Fruit fly (Drosophila melanogaster) whole organism, embryonic: ENCODE measurements around the gene CG13313.

Source experiments
- Blimp-1 ChIP-seq: fragments of 200-800 bp; sonication (Bioruptor generic); optimal IDR thresholded peaks from 3 replicates; lab custom pipeline; 2018; ENCODE audit warnings: missing biosample characterization, missing genetic modification characterization, mild to moderate bottlenecking, moderate library complexity, missing genetic modification reagents
- CG10543 ChIP-seq: fragments of 200-800 bp; sonication (Bioruptor generic); optimal IDR thresholded peaks from 3 replicates; lab custom pipeline; 2017; ENCODE audit warnings: missing biosample characterization, mild to moderate bottlenecking, missing genetic modification characterization, moderate library complexity
- CG12219 ChIP-seq: fragments of 200-800 bp; sonication (Bioruptor generic); optimal IDR thresholded peaks from 3 replicates; lab custom pipeline; 2018; ENCODE audit warnings: missing biosample characterization, mild to moderate bottlenecking, missing genetic modification characterization
- CG14860 ChIP-seq: fragments of 200-800 bp; sonication (Bioruptor generic); IDR thresholded peaks from 3 replicates; pipeline ENCODE4 v1.3.6; 2022; ENCODE audit warnings: missing biosample characterization, missing genetic modification characterization; ENCODE audit not compliant: partially characterized antibody
- CG1529 ChIP-seq: fragments of 200-800 bp; sonication (Bioruptor generic); optimal IDR thresholded peaks from 3 replicates; lab custom pipeline; 2018; ENCODE audit warnings: missing biosample characterization, missing genetic modification characterization
- CG15514 ChIP-seq: fragments of 200-800 bp; sonication (Bioruptor generic); optimal IDR thresholded peaks from 3 replicates; lab custom pipeline; 2017; ENCODE audit warnings: missing biosample characterization, missing genetic modification characterization, mild to moderate bottlenecking, moderate library complexity, missing genetic modification reagents
- CG15696 ChIP-seq: fragments of 200-800 bp; sonication (Bioruptor generic); optimal IDR thresholded peaks from 2 replicates; lab custom pipeline; 2019; ENCODE audit warnings: missing biosample characterization, mild to moderate bottlenecking, missing genetic modification characterization, moderate library complexity
- CG1647 ChIP-seq: fragments of 200-800 bp; sonication (Bioruptor generic); optimal IDR thresholded peaks from 3 replicates; lab custom pipeline; 2016; ENCODE audit warnings: missing biosample characterization, missing genetic modification characterization
- CG2712 ChIP-seq: fragments of 200-800 bp; optimal IDR thresholded peaks from 3 replicates; lab custom pipeline; 2019; ENCODE audit warnings: missing biosample characterization, mild to moderate bottlenecking, missing genetic modification characterization, moderate library complexity
- CG30431 ChIP-seq: fragments of 200-800 bp; sonication (Bioruptor generic); optimal IDR thresholded peaks from 2 replicates; lab custom pipeline; 2017; ENCODE audit warnings: missing biosample characterization, missing genetic modification characterization
- CG3163 ChIP-seq: fragments of 200-800 bp; sonication (Bioruptor generic); optimal IDR thresholded peaks from 3 replicates; lab custom pipeline; 2016; ENCODE audit warnings: missing biosample characterization, missing genetic modification characterization
- CG4404 ChIP-seq: fragments of 200-800 bp; sonication (Bioruptor generic); IDR thresholded peaks from 2 replicates; pipeline ENCODE4 v1.3.6; 2022; ENCODE audit warnings: missing biosample characterization, missing genetic modification characterization
- CG9215 ChIP-seq: fragments of 200-800 bp; sonication (Bioruptor generic); IDR thresholded peaks from 2 replicates; pipeline ENCODE4 v1.3.6; 2022; ENCODE audit warnings: missing biosample characterization, missing genetic modification characterization
- Doc2 ChIP-seq: fragments of 200-800 bp; sonication (Bioruptor generic); IDR thresholded peaks from 2 replicates; pipeline ENCODE4 v1.3.6; 2022; ENCODE audit warnings: missing biosample characterization, missing genetic modification characterization
- Drgx ChIP-seq: fragments of 200-800 bp; sonication (Bioruptor generic); IDR thresholded peaks from 2 replicates; pipeline ENCODE4 v1.3.6; 2022; ENCODE audit warnings: missing biosample characterization, missing genetic modification characterization
- Elba2 ChIP-seq: fragments of 200-800 bp; sonication (Bioruptor generic); optimal IDR thresholded peaks from 3 replicates; lab custom pipeline; 2016; ENCODE audit warnings: missing biosample characterization, missing genetic modification characterization
- Fer3 ChIP-seq: fragments of 200-800 bp; sonication (Bioruptor generic); optimal IDR thresholded peaks from 2 replicates; lab custom pipeline; 2018; ENCODE audit warnings: missing biosample characterization, mild to moderate bottlenecking, missing genetic modification characterization, moderate library complexity
- Gug ChIP-seq: fragments of 200-800 bp; sonication (Bioruptor generic); IDR thresholded peaks from 4 replicates; pipeline ENCODE4 v1.3.6; 2022; ENCODE audit warnings: missing biosample characterization, missing genetic modification characterization
- H15 ChIP-seq: fragments of 200-800 bp; sonication (Bioruptor generic); IDR thresholded peaks from 3 replicates; pipeline ENCODE4 v1.3.6; 2022; ENCODE audit warnings: missing biosample characterization, missing genetic modification characterization
- HmgZ ChIP-seq: fragments of 200-800 bp; sonication (Bioruptor generic); optimal IDR thresholded peaks from 2 replicates; lab custom pipeline; 2018; ENCODE audit warnings: missing biosample characterization, mild to moderate bottlenecking, missing genetic modification characterization
- Med ChIP-seq: fragments of 200-800 bp; sonication (Bioruptor generic); peaks from one replicate; lab custom pipeline; 2016; ENCODE audit warnings: missing biosample characterization, missing genetic modification characterization, mild to moderate bottlenecking, inconsistent platforms, moderate library complexity
- Oaz ChIP-seq: fragments of 200-800 bp; sonication (Bioruptor generic); IDR thresholded peaks from 2 replicates; pipeline ENCODE4 v1.3.6; 2022; ENCODE audit warnings: missing biosample characterization, missing genetic modification characterization
- Oli ChIP-seq: fragments of 200-800 bp; sonication (Bioruptor generic); optimal IDR thresholded peaks from 2 replicates; lab custom pipeline; 2018; ENCODE audit warnings: missing biosample characterization, mild to moderate bottlenecking, missing genetic modification characterization, moderate library complexity
- Xbp1 ChIP-seq: fragments of 200-800 bp; sonication (Bioruptor generic); optimal IDR thresholded peaks from 3 replicates; lab custom pipeline; 2016; ENCODE audit warnings: missing biosample characterization, mild to moderate bottlenecking, missing genetic modification characterization
- Xrp1 ChIP-seq: fragments of 200-800 bp; sonication (Bioruptor generic); IDR thresholded peaks from 2 replicates; pipeline ENCODE4 v1.3.6; 2022; ENCODE audit warnings: missing biosample characterization, missing genetic modification characterization
- abd-A ChIP-seq: fragments of 200-800 bp; sonication (Bioruptor generic); optimal IDR thresholded peaks from 3 replicates; lab custom pipeline; 2019; ENCODE audit warnings: missing biosample characterization, mild to moderate bottlenecking, missing genetic modification characterization, moderate library complexity
- bsh ChIP-seq, 2 experiments: fragments of 200-800 bp; sonication (Bioruptor generic); optimal IDR thresholded peaks; 2 replicates each; lab custom pipeline; 2017 to 2018; ENCODE audit warnings: mild to moderate bottlenecking in 2 of 2, missing biosample characterization in 2 of 2, missing genetic modification characterization in 2 of 2, moderate library complexity in 1 of 2
- chm ChIP-seq: fragments of 200-800 bp; sonication (Bioruptor generic); IDR thresholded peaks from 2 replicates; pipeline ENCODE4 v1.3.6; 2022; ENCODE audit warnings: missing biosample characterization, missing genetic modification characterization
- ci ChIP-seq: fragments of 200-800 bp; sonication (Bioruptor generic); IDR thresholded peaks from 3 replicates; pipeline ENCODE4 v1.3.6; 2022; ENCODE audit warnings: missing biosample characterization, missing genetic modification characterization
- corto ChIP-seq: fragments of 200-800 bp; sonication (Bioruptor generic); optimal IDR thresholded peaks from 2 replicates; lab custom pipeline; 2016; ENCODE audit warnings: missing biosample characterization, mild to moderate bottlenecking, missing genetic modification characterization, moderate library complexity
- crol ChIP-seq: fragments of 200-800 bp; sonication (Bioruptor generic); IDR thresholded peaks from 2 replicates; pipeline ENCODE4 v1.3.6; 2022; ENCODE audit warnings: missing biosample characterization, missing genetic modification characterization
- crp ChIP-seq, 2 experiments: fragments of 200-800 bp; sonication (Bioruptor generic); optimal IDR thresholded peaks; 2 replicates in 1 of 2; 3 replicates in 1 of 2; lab custom pipeline; 2017; ENCODE audit warnings: missing biosample characterization in 2 of 2, missing genetic modification characterization in 2 of 2, mild to moderate bottlenecking in 1 of 2, moderate library complexity in 1 of 2
- dimm ChIP-seq: fragments of 200-800 bp; sonication (Bioruptor generic); IDR thresholded peaks from 2 replicates; pipeline ENCODE4 v1.3.6; 2022; ENCODE audit warnings: missing biosample characterization, missing genetic modification characterization
- dmrt11E ChIP-seq: fragments of 200-800 bp; sonication (Bioruptor generic); optimal IDR thresholded peaks from 3 replicates; lab custom pipeline; 2018; ENCODE audit warnings: missing biosample characterization, mild to moderate bottlenecking, missing genetic modification characterization, moderate library complexity
- ewg ChIP-seq: fragments of 200-800 bp; sonication (Bioruptor generic); optimal IDR thresholded peaks from 3 replicates; lab custom pipeline; 2017; ENCODE audit warnings: mild to moderate bottlenecking, missing biosample characterization, missing genetic modification reagents, missing genetic modification characterization
- gce ChIP-seq: fragments of 200-800 bp; sonication (Bioruptor generic); IDR thresholded peaks from 3 replicates; pipeline ENCODE4 v1.3.6; 2022; ENCODE audit warnings: missing biosample characterization, missing genetic modification characterization
- gcm ChIP-seq: fragments of 200-800 bp; sonication (Bioruptor generic); optimal IDR thresholded peaks from 2 replicates; lab custom pipeline; 2019; ENCODE audit warnings: missing biosample characterization, mild to moderate bottlenecking, missing genetic modification characterization, moderate library complexity
- grn ChIP-seq: fragments of 200-800 bp; sonication (Bioruptor generic); optimal IDR thresholded peaks from 3 replicates; lab custom pipeline; 2017; ENCODE audit warnings: missing biosample characterization, missing genetic modification characterization
- lov ChIP-seq, 2 experiments: fragments of 200-800 bp in 1 of 2; fragments of >200 bp in 1 of 2; sonication (Bioruptor generic) in 1 of 2; IDR thresholded peaks in 1 of 2; optimal IDR thresholded peaks in 1 of 2; 2 replicates in 1 of 2; 3 replicates in 1 of 2; pipeline versions ENCODE4 v1.3.6 to Lab custom; 2017 to 2022; ENCODE audit warnings: missing biosample characterization in 1 of 2, missing genetic modification characterization in 1 of 2
- sob ChIP-seq: fragments of 200-800 bp; sonication (Bioruptor generic); IDR thresholded peaks from 2 replicates; pipeline ENCODE4 v1.3.6; 2022; ENCODE audit warnings: missing biosample characterization, missing genetic modification characterization
- sr ChIP-seq: fragments of 200-800 bp; sonication (Bioruptor generic); IDR thresholded peaks from 3 replicates; pipeline ENCODE4 v1.3.6; 2022; ENCODE audit warnings: missing biosample characterization, missing genetic modification characterization
- sug ChIP-seq: fragments of 200-800 bp; optimal IDR thresholded peaks from 2 replicates; lab custom pipeline; 2019; ENCODE audit warnings: missing biosample characterization, mild to moderate bottlenecking, missing genetic modification characterization, moderate library complexity
- toy ChIP-seq: fragments of 200-800 bp; sonication (Bioruptor generic); IDR thresholded peaks from 2 replicates; pipeline ENCODE4 v1.3.6; 2022; ENCODE audit warnings: missing biosample characterization, missing genetic modification characterization
- wor ChIP-seq: fragments of 200-800 bp; sonication (Bioruptor generic); IDR thresholded peaks from 2 replicates; pipeline ENCODE4 v1.3.6; 2022; ENCODE audit warnings: missing biosample characterization, missing genetic modification characterization

CG13313 gene

dm6 chr3L:8978678-8979413 lies 20.2 kb downstream of the CG13313 start (continued):
- TF ChIP-seq sug (tag; lab: Kevin White, UChicago) (peak; percentile 15), crp (GFP tag; optimal IDR thresholded peaks at IDR 0.05; lab: Kevin White, UChicago) (peak; percentile 3 to 83), ewg (peak; percentile 11), corto (GFP tag; lab: Kevin White, UChicago) (no peak), dimm (GFP tag; lab: Robert Waterston, UW) (no peak), CG30431 (GFP tag; lab: Kevin White, UChicago) (no peak), CG12219 (GFP tag; lab: Kevin White, UChicago) (no peak), Blimp-1 (GFP tag; lab: Kevin White, UChicago) (peak; percentile 21), sr (no peak), Fer3 (tag; lab: Kevin White, UChicago) (no peak), gce (0 out of 3 replicates have a peak, but pooled peaks have one; percentile 39), grn (peak; percentile 71), Oaz (GFP tag; lab: Robert Waterston, UW) (no peak), sob (GFP tag; lab: Robert Waterston, UW) (peak; percentile 21; the same call in 1 of the 2 replicates), CG15514 (GFP tag; lab: Kevin White, UChicago) (peak; percentile 19), CG1529 (peak; percentile 12), CG14860 (GFP tag; lab: Robert Waterston, UW) (0 out of 3 replicates have a peak, but pooled peaks have one; percentile 36), gcm (GFP tag; lab: Kevin White, UChicago) (peak; percentile 65), CG1647 (GFP tag; lab: Kevin White, UChicago) (no peak), Gug (GFP tag; lab: Robert Waterston, UW) (no peak), Doc2 (GFP tag; lab: Robert Waterston, UW) (0 out of 2 replicates have a peak, but pooled peaks have one; percentile 18), Drgx (peak; percentile 73), H15 (no peak), wor (GFP tag; lab: Robert Waterston, UW) (no peak), Oli (tag; lab: Kevin White, UChicago) (peak; percentile 17), CG3163 (GFP tag; lab: Kevin White, UChicago) (no peak), chm (0 out of 2 replicates have a peak, but pooled peaks have one; percentile 54), CG2712 (tag; lab: Kevin White, UChicago) (peak; percentile 51), abd-A (tag; lab: Kevin White, UChicago) (no peak), Med (GFP tag; lab: Kevin White, UChicago) (peak; percentile 26), CG4404 (GFP tag; lab: Robert Waterston, UW) (0 out of 2 replicates have a peak, but pooled peaks have one; percentile 16), Xbp1 (GFP tag; lab: Kevin White, UChicago) (peak; percentile 14), ci (GFP tag; lab: Robert Waterston, UW) (peak; percentile 63), HmgZ (tag; lab: Kevin White, UChicago) (no peak), Elba2 (peak; percentile 72), lov (optimal IDR thresholded peaks at IDR 0.05; lab: Kevin White, UChicago) (no peak), lov (GFP tag; IDR thresholded peaks at IDR 0.05; lab: Robert Waterston, UW) (no peak), toy (GFP tag; lab: Robert Waterston, UW) (no peak), CG10543 (peak; percentile 22), crol (GFP tag; lab: Robert Waterston, UW) (peak; percentile 89), CG15696 (tag; lab: Kevin White, UChicago) (no peak), dmrt11E (tag; lab: Kevin White, UChicago) (peak; percentile 17), Xrp1 (GFP tag; lab: Robert Waterston, UW) (0 out of 2 replicates have a peak, but pooled peaks have one; percentile 21), CG9215 (GFP tag; lab: Robert Waterston, UW) (no peak), bsh (GFP tag; optimal IDR thresholded peaks at IDR 0.05; lab: Kevin White, UChicago) (peak in 1 of 2 experiments; percentile 47)
